Worm (Caenorhabditis elegans) whole organism, mixed stage, embryonic: ENCODE measurements around the gene efn-4.

ENCODE experiments used
- nhr-12 ChIP-seq: fragments of 150-350 bp; optimal IDR thresholded peaks from 2 replicates; lab custom pipeline; 2014; ENCODE audit warnings: missing biosample characterization, missing genetic modification characterization
- nhr-28 ChIP-seq: fragments of 150-350 bp; optimal IDR thresholded peaks from 2 replicates; lab custom pipeline; 2014; ENCODE audit warnings: missing biosample characterization, missing genetic modification characterization
- snpc-4 ChIP-seq: fragments of 150-350 bp; optimal IDR thresholded peaks from 2 replicates; lab custom pipeline; 2014; ENCODE audit warnings: missing biosample characterization, missing genetic modification characterization

- no peak for TF ChIP-seq nhr-28 (tag; lab: Kevin White, UChicago)
- no peak for TF ChIP-seq nhr-12 (tag; lab: Kevin White, UChicago)
- no peak for TF ChIP-seq snpc-4 (tag; lab: Kevin White, UChicago)
Observed at ce11 chrIV:615244-615643, 56.2 kb downstream of the efn-4 start, which contains the start of gene C18H7.1.
